Worm (Caenorhabditis elegans): ENCODE results near the gene R12B2.3.

DNA sequence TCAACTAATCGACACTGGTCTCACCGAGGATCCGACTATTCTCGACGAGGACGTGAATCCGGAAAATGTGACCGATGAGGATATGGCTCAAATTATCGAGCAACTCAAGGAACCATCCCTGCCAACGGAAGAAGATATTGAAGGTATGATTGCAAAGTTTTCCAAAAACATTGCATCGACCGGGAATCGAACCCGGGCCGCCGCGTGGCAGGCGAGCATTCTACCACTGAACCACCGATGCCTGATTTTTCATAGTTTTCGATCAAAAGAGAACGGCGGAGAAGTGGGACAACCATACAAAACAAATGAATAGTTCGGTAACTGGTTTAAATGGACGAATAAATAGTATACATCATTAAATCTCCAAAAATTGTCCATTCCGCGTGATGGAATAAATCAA is 43.5 kb upstream of the R12B2.3 start:
- TF ChIP-seq nhr-77 (tag; optimal IDR thresholded peaks at IDR 0.05) (no peak), unc-86 (tag; optimal IDR thresholded peaks at IDR 0.05) (no peak), elt-3 (tag; optimal IDR thresholded peaks at IDR 0.05) (no peak), nhr-12 (tag; optimal IDR thresholded peaks at IDR 0.05) (no peak), blmp-1 (tag; optimal IDR thresholded peaks at IDR 0.05) (no peak), elt-2 (tag; optimal IDR thresholded peaks at IDR 0.05) (no peak), aha-1 (tag; optimal IDR thresholded peaks at IDR 0.05) (no peak), ceh-82 (tag; optimal IDR thresholded peaks at IDR 0.05) (no peak), nhr-90 (tag; optimal IDR thresholded peaks at IDR 0.05; ENCODE audit: poor library complexity) (no peak), fos-1 (tag; optimal IDR thresholded peaks at IDR 0.05) (no peak), tbx-2 (tag; optimal IDR thresholded peaks at IDR 0.05) (no peak), unc-130 (tag; optimal IDR thresholded peaks at IDR 0.05) (no peak), ama-1 (optimal IDR thresholded peaks at IDR 0.05) (no peak)
